Fruit fly (Drosophila melanogaster) whole organism, embryonic: Measurements from ENCODE around the gene CG15539.

Experiments
- CG17361 ChIP-seq: fragments of 200-800 bp; sonication (Bioruptor generic); IDR thresholded peaks from 3 replicates; pipeline ENCODE4 v1.3.6; 2022; ENCODE audit warnings: missing biosample characterization, missing genetic modification characterization
- CG30403 ChIP-seq: fragments of 200-800 bp; sonication (Bioruptor generic); optimal IDR thresholded peaks from 3 replicates; lab custom pipeline; 2016; ENCODE audit warnings: missing biosample characterization, missing genetic modification characterization
- Dfd ChIP-seq, 2 experiments: fragments of >200 bp; optimal IDR thresholded peaks; 2 replicates each; lab custom pipeline; 2017; ENCODE audit warnings: missing biosample characterization in 2 of 2, missing genetic modification characterization in 2 of 2
- NfI ChIP-seq: fragments of 200-800 bp; sonication (Bioruptor generic); optimal IDR thresholded peaks from 3 replicates; lab custom pipeline; 2018; ENCODE audit warnings: missing biosample characterization, mild to moderate bottlenecking, missing genetic modification characterization, moderate library complexity

DNA sequence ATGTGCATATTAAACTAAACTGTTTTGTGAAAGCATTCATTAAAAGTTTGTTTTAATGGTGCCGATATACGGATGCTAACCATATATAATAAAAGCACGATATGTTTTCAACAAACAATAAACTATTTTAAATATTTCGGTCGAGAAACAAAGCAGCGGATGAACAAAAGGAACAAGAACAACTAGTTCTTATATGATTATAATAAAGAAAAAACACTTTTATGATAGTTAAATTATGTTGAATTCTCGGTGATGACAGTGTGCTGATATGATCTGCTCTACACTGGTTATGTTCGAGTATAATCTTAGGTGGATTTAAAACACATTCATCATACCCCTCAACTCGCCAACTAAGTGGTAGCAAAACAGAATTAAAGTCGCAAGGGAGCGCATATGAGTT lies 29.9 kb upstream of the CG15539 start:
- TF ChIP-seq CG17361 (GFP tag; lab: Robert Waterston, UW) (peak; percentile 32; the same call in 1 of the 3 replicates), CG30403 (GFP tag; lab: Kevin White, UChicago) (peak; percentile 7), Dfd (GFP tag; optimal IDR thresholded peaks at IDR 0.05; lab: Kevin White, UChicago) (no peak), NfI (GFP tag; lab: Kevin White, UChicago) (no peak)
